Fruit fly (Drosophila melanogaster): ENCODE measurements around the gene CG15803.

- TF ChIP-seq CG8159 (tag; optimal IDR thresholded peaks at IDR 0.05) (peak; percentile 5), CG12605 (GFP tag; IDR thresholded peaks at IDR 0.05) (peak; percentile 51; the same call in 1 of the 2 replicates), EcR (GFP tag; optimal IDR thresholded peaks at IDR 0.05) (no peak), D1 (tag; optimal IDR thresholded peaks at IDR 0.05) (no peak), rn (GFP tag; IDR thresholded peaks at IDR 0.05) (no peak)
These were observed 38.6 kb upstream of the CG15803 start, which contains the start of gene Vha100-2 for dm6 chr3R:18398954-18399697.

All from whole organism, pupa.